Worm (Caenorhabditis elegans) whole organism, young adult: ENCODE results near the gene gcp-2.2.

Experiments used
- F23B12.7 ChIP-seq: sonication (generic microtip); optimal IDR thresholded peaks from 2 replicates; lab custom pipeline; 2017; ENCODE audit warnings: missing genetic modification characterization, mild to moderate bottlenecking, missing compliant biosample characterization, antibody characterized with exemption, moderate library complexity; ENCODE audit not compliant: insufficient read depth
- F37B4.10 ChIP-seq: fragments of 200-800 bp; sonication (Bioruptor generic); IDR thresholded peaks from 2 replicates; pipeline ENCODE4 v1.3.6; 2022; ENCODE audit warnings: missing genetic modification characterization, missing compliant biosample characterization
- K11D2.4 ChIP-seq: fragments of 200-800 bp; sonication (Bioruptor generic); IDR thresholded peaks from 2 replicates; pipeline ENCODE4 v1.3.6; 2022; ENCODE audit warnings: missing genetic modification reagents, missing genetic modification characterization, missing compliant biosample characterization
- K12H6.12 ChIP-seq: fragments of 200-800 bp; sonication (Bioruptor generic); optimal IDR thresholded peaks from 2 replicates; lab custom pipeline; 2018; ENCODE audit warnings: mild to moderate bottlenecking, missing genetic modification characterization, missing compliant biosample characterization
- dpff-1 ChIP-seq: sonication (generic microtip); optimal IDR thresholded peaks from 2 replicates; lab custom pipeline; 2017; ENCODE audit warnings: mild to moderate bottlenecking, missing genetic modification characterization, missing compliant biosample characterization
- let-607 ChIP-seq, 2 experiments: fragments of 200-800 bp in 1 of 2; sonication (Bioruptor generic) in 1 of 2; sonication (generic microtip) in 1 of 2; optimal IDR thresholded peaks; 2 replicates each; lab custom pipeline; 2016 to 2018; ENCODE audit warnings: mild to moderate bottlenecking in 2 of 2, missing compliant biosample characterization in 2 of 2, missing genetic modification characterization in 2 of 2, moderate library complexity in 2 of 2, missing genotype in 1 of 2
- snpc-4 ChIP-seq, 5 experiments: fragments of 150-350 bp in 1 of 5; sonication (generic microtip) in 4 of 5; optimal IDR thresholded peaks; 2 replicates each; lab custom pipeline; 2014 to 2018; ENCODE audit warnings: missing genetic modification characterization in 5 of 5, missing biosample characterization in 3 of 5, antibody characterized with exemption in 2 of 5, mild to moderate bottlenecking in 2 of 5, missing compliant biosample characterization in 2 of 5, missing genotype in 2 of 5, moderate library complexity in 2 of 5, missing genetic modification reagents in 1 of 5
- ztf-18 ChIP-seq: sonication (generic microtip); optimal IDR thresholded peaks from 2 replicates; lab custom pipeline; 2016; ENCODE audit warnings: missing genotype, mild to moderate bottlenecking, missing genetic modification characterization, missing compliant biosample characterization

DNA sequence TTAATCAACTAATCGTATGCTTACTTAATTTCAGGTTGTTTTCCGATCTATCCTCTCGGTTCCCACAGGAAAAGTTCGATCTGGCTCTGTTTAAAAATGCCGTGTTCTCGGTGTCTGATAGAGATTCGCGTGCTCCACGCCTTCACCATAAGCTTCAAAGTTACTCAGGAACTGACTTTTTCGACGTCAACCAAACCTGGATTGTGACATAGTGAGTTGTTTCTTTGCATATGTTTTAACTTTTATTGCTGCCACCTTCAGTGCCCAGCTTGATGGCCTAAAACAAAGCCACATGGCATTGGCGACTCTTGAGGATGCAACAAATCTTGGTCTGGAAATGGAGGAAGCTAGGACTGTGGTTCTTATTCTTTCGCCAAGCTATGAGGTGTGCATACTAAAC lies 48.4 kb downstream of the gcp-2.2 start:
- TF ChIP-seq K12H6.12 (tag; lab: Kevin White, UChicago), result no peak
- TF ChIP-seq snpc-4 (GFP tag; optimal IDR thresholded peaks at IDR 0.05; lab: Kevin White, UChicago), result no peak
- TF ChIP-seq snpc-4 (tag; optimal IDR thresholded peaks at IDR 0.05; lab: Kevin White, UChicago), result no peak
- no peak for TF ChIP-seq dpff-1 (tag; lab: Kevin White, UChicago)
- TF ChIP-seq ztf-18 (tag; lab: Kevin White, UChicago), result no peak
- TF ChIP-seq F37B4.10 (GFP tag; lab: Robert Waterston, UW), result no peak
- TF ChIP-seq let-607 (tag; optimal IDR thresholded peaks at IDR 0.05; lab: Kevin White, UChicago), result no peak
- no peak for TF ChIP-seq K11D2.4 (GFP tag; lab: Robert Waterston, UW)
- TF ChIP-seq F23B12.7 (tag; lab: Kevin White, UChicago), result no peak
